Fruit fly (Drosophila melanogaster) whole organism, pupa: Measurements from ENCODE around the gene Nse1.
A peak's percentile ranks its signal among the peaks of the same experiment; 100 is the strongest.

Experiments
- CG34367 ChIP-seq: fragments of 200-800 bp; sonication (Bioruptor generic); optimal IDR thresholded peaks from 2 replicates; lab custom pipeline; 2018; ENCODE audit warnings: missing biosample characterization, mild to moderate bottlenecking, missing genetic modification characterization
- CG8301 ChIP-seq: fragments of 200-800 bp; sonication (Bioruptor generic); optimal IDR thresholded peaks from 2 replicates; lab custom pipeline; 2018; ENCODE audit warnings: missing biosample characterization, mild to moderate bottlenecking, missing genetic modification characterization
- EcR ChIP-seq: fragments of 200-800 bp; sonication (Bioruptor generic); optimal IDR thresholded peaks from 3 replicates; lab custom pipeline; 2019; ENCODE audit warnings: missing biosample characterization, missing genetic modification characterization, mild to moderate bottlenecking, moderate library complexity, missing genetic modification reagents
- Pif1B ChIP-seq: fragments of 200-800 bp; sonication (Bioruptor generic); optimal IDR thresholded peaks from 3 replicates; lab custom pipeline; 2016; ENCODE audit warnings: missing biosample characterization, missing genetic modification characterization
- Snoo ChIP-seq: fragments of 200-800 bp; sonication (Bioruptor generic); optimal IDR thresholded peaks from 3 replicates; lab custom pipeline; 2017; ENCODE audit warnings: missing biosample characterization, mild to moderate bottlenecking, missing genetic modification characterization, inconsistent platforms

dm6 chr2L:6647103-6647711 is 30.2 kb downstream of the Nse1 start:
- peak; percentile 82 for TF ChIP-seq CG34367 (tag; lab: Kevin White, UChicago)
- TF ChIP-seq Snoo (tag; lab: Kevin White, UChicago), result peak; percentile 90
- TF ChIP-seq Pif1B (GFP tag; lab: Kevin White, UChicago), result peak; percentile 94
- peak; percentile 96 for TF ChIP-seq CG8301
- TF ChIP-seq EcR (GFP tag; lab: Kevin White, UChicago), result peak; percentile 3
